Worm (Caenorhabditis elegans): ENCODE data around the gene degt-1.

- TF ChIP-seq sea-1 (GFP tag; conservative IDR thresholded peaks at IDR 0.05) (no peak), flt-1 (GFP tag; IDR thresholded peaks at IDR 0.05) (no peak), ets-7 (tag; optimal IDR thresholded peaks at IDR 0.05) (no peak), ama-1 (optimal IDR thresholded peaks at IDR 0.05) (no peak), F13C5.2 (tag; optimal IDR thresholded peaks at IDR 0.05) (no peak), tra-4 (tag; optimal IDR thresholded peaks at IDR 0.05) (no peak), ceh-36 (tag; optimal IDR thresholded peaks at IDR 0.05) (no peak), hmg-4 (GFP tag; optimal IDR thresholded peaks at IDR 0.05) (no peak), scrt-1 (GFP tag; IDR thresholded peaks at IDR 0.05) (no peak), hnd-1 (tag; optimal IDR thresholded peaks at IDR 0.05) (no peak), aly-1 (tag; optimal IDR thresholded peaks at IDR 0.05) (no peak), B0310.2 (tag; optimal IDR thresholded peaks at IDR 0.05) (no peak), tbx-11 (GFP tag; IDR thresholded peaks at IDR 0.05) (no peak), ceh-13 (GFP tag; optimal IDR thresholded peaks at IDR 0.05) (no peak)
Measured at ce11 chrV:10581837-10582300, 41.7 kb downstream of the degt-1 start, which contains the start of gene T21C9.6.
